Worm (Caenorhabditis elegans) whole organism, late embryonic: ENCODE measurements around the gene evl-20.

Experiments used
- ama-1 ChIP-seq: fragments of 150-350 bp; optimal IDR thresholded peaks from 2 replicates; lab custom pipeline; 2014
- dmd-4 ChIP-seq: sonication (generic microtip); optimal IDR thresholded peaks from 2 replicates; lab custom pipeline; 2016; ENCODE audit warnings: borderline replicate concordance, missing genetic modification characterization, missing compliant biosample characterization
- dve-1 ChIP-seq: sonication (generic microtip); optimal IDR thresholded peaks from 2 replicates; lab custom pipeline; 2017; ENCODE audit warnings: antibody characterized with exemption, mild to moderate bottlenecking, missing genetic modification characterization, missing compliant biosample characterization
- elt-2 ChIP-seq: sonication (generic microtip); optimal IDR thresholded peaks from 2 replicates; lab custom pipeline; 2016; ENCODE audit warnings: missing genetic modification reagents, missing genetic modification characterization, missing compliant biosample characterization
- elt-4 ChIP-seq: sonication (generic microtip); optimal IDR thresholded peaks from 2 replicates; lab custom pipeline; 2016; ENCODE audit warnings: missing genetic modification characterization, missing compliant biosample characterization
- nhr-11 ChIP-seq: fragments of 150-350 bp; optimal IDR thresholded peaks from 2 replicates; lab custom pipeline; 2014; ENCODE audit warnings: missing biosample characterization, missing genetic modification characterization
- pag-3 ChIP-seq: sonication (generic microtip); optimal IDR thresholded peaks from 2 replicates; lab custom pipeline; 2016; ENCODE audit warnings: missing compliant biosample characterization, missing genetic modification characterization, borderline replicate concordance
- ref-2 ChIP-seq: sonication (generic microtip); optimal IDR thresholded peaks from 2 replicates; lab custom pipeline; 2016; ENCODE audit warnings: missing genetic modification characterization, missing compliant biosample characterization
- sox-4 ChIP-seq: sonication (generic microtip); optimal IDR thresholded peaks from 2 replicates; lab custom pipeline; 2017; ENCODE audit warnings: mild to moderate bottlenecking, missing genetic modification characterization, inconsistent platforms, missing compliant biosample characterization

- TF ChIP-seq elt-2 (peak; percentile 1), sox-4 (no peak), ref-2 (tag; lab: Kevin White, UChicago) (no peak), dve-1 (tag; lab: Kevin White, UChicago) (no peak), dmd-4 (tag; lab: Kevin White, UChicago) (no peak), ama-1 (no peak), nhr-11 (tag; lab: Kevin White, UChicago) (no peak), pag-3 (tag; lab: Kevin White, UChicago) (no peak), elt-4 (tag; lab: Kevin White, UChicago) (no peak)
Observed at ce11 chrII:8415462-8416037, 28.6 kb upstream of the evl-20 start.
